Fruit fly (Drosophila melanogaster): ENCODE data around the gene CG34106.

dm6 chr2L:17159641-17160040 is 28.8 kb downstream of the CG34106 start:
- TF ChIP-seq fd96Ca (GFP tag; IDR thresholded peaks at IDR 0.05) (no peak), CG12605 (GFP tag; IDR thresholded peaks at IDR 0.05) (no peak), gl (tag; optimal IDR thresholded peaks at IDR 0.05) (no peak)
